Fruit fly (Drosophila melanogaster) whole organism, adult: Measurements from ENCODE around the gene CG15529.

Experiments used
- CG11617 ChIP-seq: fragments of 200-800 bp; sonication (Bioruptor generic); optimal IDR thresholded peaks from 2 replicates; lab custom pipeline; 2017; ENCODE audit warnings: mild to moderate bottlenecking, missing biosample characterization, missing genetic modification reagents, missing genetic modification characterization
- CG12768 ChIP-seq: fragments of 200-800 bp; sonication (Bioruptor generic); optimal IDR thresholded peaks from 2 replicates; lab custom pipeline; 2017; ENCODE audit warnings: missing biosample characterization, missing genetic modification characterization, mild to moderate bottlenecking, moderate library complexity, missing genetic modification reagents
- CG1620 ChIP-seq: fragments of 200-800 bp; sonication (Bioruptor generic); optimal IDR thresholded peaks from 2 replicates; lab custom pipeline; 2016; ENCODE audit warnings: missing biosample characterization, missing genetic modification characterization
- CG5204 ChIP-seq: fragments of 200-800 bp; sonication (Bioruptor generic); optimal IDR thresholded peaks from 2 replicates; lab custom pipeline; 2016; ENCODE audit warnings: missing biosample characterization, missing genetic modification characterization
- Crg-1 ChIP-seq: fragments of 200-800 bp; sonication (Bioruptor generic); optimal IDR thresholded peaks from 2 replicates; lab custom pipeline; 2016; ENCODE audit warnings: missing biosample characterization, missing genetic modification characterization
- Mnt ChIP-seq: fragments of 200-800 bp; sonication (Bioruptor generic); optimal IDR thresholded peaks from 2 replicates; lab custom pipeline; 2016; ENCODE audit warnings: missing biosample characterization, mild to moderate bottlenecking, missing genetic modification characterization
- cic ChIP-seq: fragments of 200-800 bp; sonication (Bioruptor generic); optimal IDR thresholded peaks from 2 replicates; lab custom pipeline; 2017; ENCODE audit warnings: missing biosample characterization, mild to moderate bottlenecking, missing genetic modification characterization, moderate library complexity
- kay ChIP-seq: fragments of 200-800 bp; sonication (Bioruptor generic); peaks from one replicate; lab custom pipeline; 2016; ENCODE audit warnings: missing biosample characterization, missing genetic modification characterization, borderline replicate concordance
- pad ChIP-seq: fragments of 200-800 bp; sonication (Bioruptor generic); optimal IDR thresholded peaks from 3 replicates; lab custom pipeline; 2017; ENCODE audit warnings: missing biosample characterization, missing genetic modification characterization, mild to moderate bottlenecking, moderate library complexity, missing genetic modification reagents
- toe ChIP-seq: fragments of 200-800 bp; sonication (Bioruptor generic); optimal IDR thresholded peaks from 2 replicates; lab custom pipeline; 2016; ENCODE audit warnings: missing biosample characterization, missing genetic modification characterization

DNA sequence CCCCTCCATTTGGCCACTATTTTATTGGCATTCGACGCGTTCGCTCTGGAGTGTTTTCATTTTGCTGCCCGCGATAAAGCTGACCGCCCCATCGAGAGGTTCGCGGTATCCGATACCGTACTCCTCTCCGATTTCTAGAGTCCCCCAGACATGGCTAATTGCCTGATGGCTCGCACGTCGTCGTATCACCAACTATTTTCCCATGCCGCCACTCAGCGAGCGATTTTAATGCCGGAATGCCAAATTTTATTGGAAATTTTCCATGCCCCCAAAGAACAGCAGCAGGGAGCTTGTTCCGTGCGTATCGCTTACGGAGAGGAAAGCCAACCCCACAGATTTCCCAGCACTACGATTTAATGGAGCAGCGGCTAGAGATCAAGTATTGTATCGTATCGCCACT lies 49.2 kb downstream of the CG15529 start:
- TF ChIP-seq toe (GFP tag; lab: Kevin White, UChicago), result no peak
- TF ChIP-seq Mnt (GFP tag; lab: Kevin White, UChicago), result peak; percentile 29
- TF ChIP-seq CG5204, result no peak
- no peak for TF ChIP-seq kay (GFP tag; lab: Kevin White, UChicago)
- TF ChIP-seq CG1620, result no peak
- no peak for TF ChIP-seq CG11617 (GFP tag; lab: Kevin White, UChicago)
- TF ChIP-seq cic (GFP tag; lab: Kevin White, UChicago), result peak; percentile 39
- TF ChIP-seq Crg-1 (GFP tag; lab: Kevin White, UChicago), result no peak
- TF ChIP-seq pad (GFP tag; lab: Kevin White, UChicago), result no peak
- peak; percentile 4 for TF ChIP-seq CG12768 (GFP tag; lab: Kevin White, UChicago)
